Fruit fly (Drosophila melanogaster): Measurements from ENCODE around the gene RpLP0.
A peak's percentile ranks its signal among the peaks of the same experiment; 100 is the strongest.

The RpLP0 gene

DNA sequence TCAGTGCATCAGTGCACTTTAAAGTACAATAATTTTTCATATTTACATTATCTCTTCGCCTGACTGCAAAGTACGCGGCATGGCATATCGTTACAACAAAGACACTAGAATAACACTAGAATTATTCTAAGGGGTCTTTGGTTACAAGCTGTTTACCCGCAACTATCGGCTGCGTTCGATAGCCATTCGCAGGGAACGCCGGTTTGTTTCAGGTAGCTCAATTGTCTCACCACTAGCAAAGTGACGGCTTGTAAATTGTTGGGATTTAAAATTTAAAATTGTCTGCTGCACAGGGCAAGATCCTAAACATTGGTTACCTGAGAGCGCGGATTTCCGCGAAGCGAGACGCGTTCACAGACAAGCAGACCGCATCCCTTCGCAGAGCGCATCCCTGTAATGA lies 10.0 kb upstream of the RpLP0 start, which contains the start of gene CG14561 (continued):
- peak; percentile 45 for TF ChIP-seq CG9797 (GFP tag; optimal IDR thresholded peaks at IDR 0.05)
- TF ChIP-seq lola (GFP tag; optimal IDR thresholded peaks at IDR 0.05) = peak in 1 of 3 experiments; percentile 10
- peak; percentile 16 for TF ChIP-seq Max (GFP tag; optimal IDR thresholded peaks at IDR 0.05)
- TF ChIP-seq scrt (GFP tag; optimal IDR thresholded peaks at IDR 0.05) = no peak
- peak; percentile 90 for TF ChIP-seq vnd (GFP tag; IDR thresholded peaks at IDR 0.05; ENCODE audit: partially characterized antibody)
- TF ChIP-seq CG12219 (GFP tag; optimal IDR thresholded peaks at IDR 0.05) = no peak
- TF ChIP-seq Xbp1 (GFP tag; optimal IDR thresholded peaks at IDR 0.05) = peak; percentile 38
- TF ChIP-seq mam (GFP tag; optimal IDR thresholded peaks at IDR 0.05) = peak; percentile 40
- no peak for TF ChIP-seq CG11696 (GFP tag; IDR thresholded peaks at IDR 0.05)
- peak; percentile 83; the same call in 2 of the 4 replicates for TF ChIP-seq chinmo (GFP tag; IDR thresholded peaks at IDR 0.05; ENCODE audit: partially characterized antibody)
- no peak for TF ChIP-seq CG14965 (GFP tag; optimal IDR thresholded peaks at IDR 0.05; ENCODE audit: borderline replicate concordance)
- TF ChIP-seq ewg (GFP tag; optimal IDR thresholded peaks at IDR 0.05) = no peak
- peak; percentile 23 for TF ChIP-seq CG30403 (GFP tag; optimal IDR thresholded peaks at IDR 0.05)
- no peak for TF ChIP-seq CG7372 (GFP tag; IDR thresholded peaks at IDR 0.05)
- no peak for TF ChIP-seq gsb-n (tag; optimal IDR thresholded peaks at IDR 0.05)
- no peak for TF ChIP-seq CG18619 (GFP tag; optimal IDR thresholded peaks at IDR 0.05)
- peak; percentile 18 for TF ChIP-seq CG1647 (GFP tag; optimal IDR thresholded peaks at IDR 0.05)
- peak; percentile 37; the same call in 1 of the 2 replicates for TF ChIP-seq CG6272 (GFP tag; IDR thresholded peaks at IDR 0.05)
- peak; percentile 94 for TF ChIP-seq Dll (GFP tag; IDR thresholded peaks at IDR 0.05; ENCODE audit: partially characterized antibody)
- 0 out of 2 replicates have a peak, but pooled peaks have one; percentile 12 for TF ChIP-seq sob (GFP tag; IDR thresholded peaks at IDR 0.05)
- TF ChIP-seq aop (GFP tag; IDR thresholded peaks at IDR 0.05) = no peak
- TF ChIP-seq Rfx (GFP tag; IDR thresholded peaks at IDR 0.05) = peak; percentile 64
- TF ChIP-seq CG18764 (GFP tag; optimal IDR thresholded peaks at IDR 0.05) = no peak
- TF ChIP-seq Antp (GFP tag; optimal IDR thresholded peaks at IDR 0.05) = peak; percentile 19
- peak; percentile 89 for TF ChIP-seq HLH4C (GFP tag; IDR thresholded peaks at IDR 0.05; ENCODE audit: partially characterized antibody)
- TF ChIP-seq HLH54F (GFP tag; optimal IDR thresholded peaks at IDR 0.05) = peak; percentile 26
- peak; percentile 48 for TF ChIP-seq CTCF (GFP tag; optimal IDR thresholded peaks at IDR 0.05)
- TF ChIP-seq Ptx1 (GFP tag; IDR thresholded peaks at IDR 0.05) = 0 out of 2 replicates have a peak, but pooled peaks have one; percentile 21
- peak; percentile 40 for TF ChIP-seq her (GFP tag; optimal IDR thresholded peaks at IDR 0.05)
- peak; percentile 88 for TF ChIP-seq hb (GFP tag; IDR thresholded peaks at IDR 0.05; ENCODE audit: partially characterized antibody)
- no peak for TF ChIP-seq Atf3 (GFP tag; optimal IDR thresholded peaks at IDR 0.05)
- TF ChIP-seq mld (GFP tag; IDR thresholded peaks at IDR 0.05; ENCODE audit: partially characterized antibody) = peak; percentile 92
- TF ChIP-seq CG5180 (GFP tag; optimal IDR thresholded peaks at IDR 0.05) = no peak
- peak; percentile 44 for TF ChIP-seq CG2120 (GFP tag; optimal IDR thresholded peaks at IDR 0.05)
- TF ChIP-seq Pdp1 (GFP tag; optimal IDR thresholded peaks at IDR 0.05) = peak in 1 of 2 experiments; percentile 6
- TF ChIP-seq sna (GFP tag; IDR thresholded peaks at IDR 0.05; ENCODE audit: partially characterized antibody) = peak; percentile 93
- no peak for TF ChIP-seq CG10431 (GFP tag; optimal IDR thresholded peaks at IDR 0.05)
- peak; percentile 88 for TF ChIP-seq Doc3 (GFP tag; IDR thresholded peaks at IDR 0.05; ENCODE audit: partially characterized antibody)
- peak; percentile 80 for TF ChIP-seq CG2129 (GFP tag; IDR thresholded peaks at IDR 0.05; ENCODE audit: partially characterized antibody)
- no peak for TF ChIP-seq kni (GFP tag; optimal IDR thresholded peaks at IDR 0.05)
- TF ChIP-seq Sry-β (GFP tag; optimal IDR thresholded peaks at IDR 0.05) = peak; percentile 61
- TF ChIP-seq tin (GFP tag; optimal IDR thresholded peaks at IDR 0.05) = peak; percentile 34
- TF ChIP-seq hbn (GFP tag; IDR thresholded peaks at IDR 0.05; ENCODE audit: partially characterized antibody) = peak; percentile 89
- TF ChIP-seq Opbp (GFP tag; IDR thresholded peaks at IDR 0.05; ENCODE audit: partially characterized antibody) = peak; percentile 96
- no peak for TF ChIP-seq z (GFP tag; IDR thresholded peaks at IDR 0.05)
- TF ChIP-seq dpn (GFP tag; optimal IDR thresholded peaks at IDR 0.05) = peak in 1 of 2 experiments; percentile 24
- no peak for TF ChIP-seq so (GFP tag; IDR thresholded peaks at IDR 0.05)
- TF ChIP-seq ranshi (GFP tag; IDR thresholded peaks at IDR 0.05) = no peak
- no peak for TF ChIP-seq E2f1 (GFP tag; IDR thresholded peaks at IDR 0.05)
- peak; percentile 13 for TF ChIP-seq eyg (GFP tag; optimal IDR thresholded peaks at IDR 0.05)
